Worm (Caenorhabditis elegans) whole organism, L2 larva: Measurements from ENCODE around the gene Y49A10A.2.

Experiments used
- dmd-4 ChIP-seq: sonication (generic microtip); optimal IDR thresholded peaks from 2 replicates; lab custom pipeline; 2017; ENCODE audit warnings: missing biosample characterization, missing genetic modification characterization
- lin-39 ChIP-seq: fragments of 150-350 bp; optimal IDR thresholded peaks from 2 replicates; lab custom pipeline; 2014; ENCODE audit warnings: missing biosample characterization, missing genetic modification reagents, missing genetic modification characterization
- mdl-1 ChIP-seq, 2 experiments: fragments of 150-350 bp in 1 of 2; sonication (generic microtip) in 1 of 2; optimal IDR thresholded peaks; 2 replicates each; lab custom pipeline; 2017; ENCODE audit warnings: missing biosample characterization in 2 of 2, missing genetic modification characterization in 2 of 2
- nhr-12 ChIP-seq: fragments of 150-350 bp; optimal IDR thresholded peaks from 2 replicates; lab custom pipeline; 2014; ENCODE audit warnings: missing biosample characterization, missing genetic modification characterization
- nhr-77 ChIP-seq: fragments of 150-350 bp; optimal IDR thresholded peaks from 2 replicates; lab custom pipeline; 2014; ENCODE audit warnings: missing biosample characterization, missing genetic modification characterization
- snpc-4 ChIP-seq: fragments of 150-350 bp; optimal IDR thresholded peaks from 2 replicates; lab custom pipeline; 2014; ENCODE audit warnings: missing biosample characterization, missing genetic modification characterization
- unc-39 ChIP-seq: fragments of 150-350 bp; optimal IDR thresholded peaks from 2 replicates; lab custom pipeline; 2014; ENCODE audit warnings: missing biosample characterization, missing genetic modification characterization
- unc-62 ChIP-seq: fragments of 150-350 bp; optimal IDR thresholded peaks from 2 replicates; lab custom pipeline; 2014; ENCODE audit warnings: missing biosample characterization, missing genetic modification reagents, missing genetic modification characterization

DNA sequence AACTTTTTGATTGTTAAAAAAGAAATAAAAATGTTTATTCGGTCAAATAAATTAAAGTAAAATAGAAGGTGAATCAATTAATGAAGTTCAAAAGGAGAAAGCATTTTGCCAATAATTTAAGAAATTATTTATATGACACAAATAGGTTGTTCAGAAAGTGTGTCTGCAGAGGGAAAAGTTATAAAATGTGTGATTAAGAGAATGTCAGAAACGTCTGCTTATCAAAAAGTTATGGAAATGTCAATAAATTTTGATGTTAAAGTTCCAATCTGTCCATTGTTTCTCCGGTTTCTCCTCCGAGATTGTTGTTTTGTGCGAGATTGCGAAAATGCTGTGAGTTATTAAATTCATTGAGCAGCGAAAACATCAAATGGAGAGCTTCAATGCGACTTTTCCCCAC, 7.2 kb upstream of the Y49A10A.2 start, which contains the start of gene rme-4:
- TF ChIP-seq snpc-4 (tag; lab: Kevin White, UChicago) (no peak), nhr-12 (tag; lab: Kevin White, UChicago) (no peak), lin-39 (tag; lab: Kevin White, UChicago) (no peak), dmd-4 (tag; lab: Kevin White, UChicago) (no peak), mdl-1 (tag; optimal IDR thresholded peaks at IDR 0.05; lab: Kevin White, UChicago) (no peak), unc-62 (no peak), nhr-77 (tag; lab: Kevin White, UChicago) (no peak), unc-39 (no peak)
